Worm (Caenorhabditis elegans) whole organism, mixed stage, embryonic: Measurements from ENCODE around the gene rpn-6.2.

Experiments
- blmp-1 ChIP-seq: fragments of 150-350 bp; optimal IDR thresholded peaks from 2 replicates; lab custom pipeline; 2014; ENCODE audit warnings: missing biosample characterization, missing genetic modification characterization
- ces-1 ChIP-seq: fragments of 150-350 bp; optimal IDR thresholded peaks from 2 replicates; lab custom pipeline; 2014; ENCODE audit warnings: missing biosample characterization, missing genetic modification reagents, missing genetic modification characterization
- elt-3 ChIP-seq: fragments of 150-350 bp; optimal IDR thresholded peaks from 2 replicates; lab custom pipeline; 2014; ENCODE audit warnings: missing biosample characterization, missing genetic modification characterization
- flh-1 ChIP-seq: fragments of 200-800 bp; sonication (Bioruptor generic); optimal IDR thresholded peaks from 2 replicates; lab custom pipeline; 2018; ENCODE audit warnings: mild to moderate bottlenecking, missing genetic modification characterization, moderate library complexity, missing compliant biosample characterization
- hlh-1 ChIP-seq: fragments of 150-350 bp; optimal IDR thresholded peaks from 2 replicates; lab custom pipeline; 2014; ENCODE audit warnings: missing biosample characterization, missing genetic modification reagents, missing genetic modification characterization
- nhr-76 ChIP-seq: sonication (generic microtip); optimal IDR thresholded peaks from 2 replicates; lab custom pipeline; 2017; ENCODE audit warnings: missing biosample characterization, missing genetic modification characterization
- pha-4 ChIP-seq: fragments of 150-350 bp; optimal IDR thresholded peaks from 2 replicates; lab custom pipeline; 2018; ENCODE audit warnings: missing biosample characterization, missing genetic modification reagents, missing genetic modification characterization
- sem-2 ChIP-seq: fragments of 200-800 bp; sonication (Bioruptor generic); optimal IDR thresholded peaks from 2 replicates; lab custom pipeline; 2018; ENCODE audit warnings: mild to moderate bottlenecking, missing genetic modification characterization, missing compliant biosample characterization
- snpc-4 ChIP-seq: fragments of 150-350 bp; optimal IDR thresholded peaks from 2 replicates; lab custom pipeline; 2014; ENCODE audit warnings: missing biosample characterization, missing genetic modification characterization
- sptf-1 ChIP-seq: sonication (generic microtip); optimal IDR thresholded peaks from 2 replicates; lab custom pipeline; 2017; ENCODE audit warnings: mild to moderate bottlenecking, missing genetic modification characterization, moderate library complexity, missing compliant biosample characterization
- unc-39 ChIP-seq: fragments of 150-350 bp; optimal IDR thresholded peaks from 2 replicates; lab custom pipeline; 2014; ENCODE audit warnings: missing biosample characterization, missing genetic modification characterization
- unc-62 ChIP-seq: fragments of 150-350 bp; optimal IDR thresholded peaks from 2 replicates; lab custom pipeline; 2014; ENCODE audit warnings: missing biosample characterization, missing genetic modification reagents, missing genetic modification characterization
- zip-8 ChIP-seq: fragments of 150-350 bp; optimal IDR thresholded peaks from 2 replicates; lab custom pipeline; 2014; ENCODE audit warnings: missing biosample characterization, missing genetic modification characterization
- ztf-11 ChIP-seq: fragments of 150-350 bp; optimal IDR thresholded peaks from 2 replicates; lab custom pipeline; 2014; ENCODE audit warnings: missing biosample characterization, missing genetic modification characterization

DNA sequence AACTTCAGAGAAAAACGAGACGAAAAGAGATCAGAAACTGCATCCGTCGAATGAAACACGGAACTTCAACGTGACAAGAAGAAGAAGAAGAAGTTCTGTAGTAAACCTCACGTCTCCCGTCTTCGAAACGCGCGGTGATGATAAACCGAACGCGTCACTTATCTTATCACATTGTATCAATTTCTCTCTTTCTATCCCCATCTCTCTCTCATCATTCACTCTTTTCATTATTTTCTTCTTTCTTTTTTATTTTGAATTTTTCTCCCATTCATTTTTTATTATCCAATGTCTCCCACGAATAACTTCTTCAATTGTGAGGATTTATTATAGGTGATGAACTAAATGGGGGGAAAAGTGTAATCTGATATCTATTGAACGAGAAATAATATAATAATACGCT is 14.9 kb downstream of the rpn-6.2 start:
- TF ChIP-seq sem-2 (no peak), nhr-76 (tag; lab: Kevin White, UChicago) (no peak), unc-62 (GFP tag; lab: Kevin White, UChicago) (no peak), pha-4 (tag; lab: Kevin White, UChicago) (no peak), unc-39 (no peak), blmp-1 (tag; lab: Kevin White, UChicago) (no peak), sptf-1 (no peak), snpc-4 (tag; lab: Kevin White, UChicago) (no peak), zip-8 (tag; lab: Kevin White, UChicago) (no peak), flh-1 (GFP tag; lab: Kevin White, UChicago) (no peak), elt-3 (tag; lab: Kevin White, UChicago) (peak; percentile 90), ces-1 (GFP tag; lab: Kevin White, UChicago) (no peak), hlh-1 (tag; lab: Kevin White, UChicago) (peak; percentile 5), ztf-11 (tag; lab: Kevin White, UChicago) (no peak)
